Fruit fly (Drosophila melanogaster) whole organism, embryonic: Measurements from ENCODE around the gene puc.

Experiments
- Asciz ChIP-seq: fragments of 200-800 bp; sonication (Bioruptor generic); optimal IDR thresholded peaks from 2 replicates; lab custom pipeline; 2017; ENCODE audit warnings: missing biosample characterization, mild to moderate bottlenecking, missing genetic modification characterization, missing genetic modification reagents
- Atf3 ChIP-seq: fragments of 200-800 bp; sonication (Bioruptor generic); optimal IDR thresholded peaks from 3 replicates; lab custom pipeline; 2016; ENCODE audit warnings: missing biosample characterization, missing genetic modification characterization
- CG11560 ChIP-seq: fragments of 200-800 bp; sonication (Bioruptor generic); IDR thresholded peaks from 3 replicates; pipeline ENCODE4 v1.3.6; 2022; ENCODE audit warnings: missing biosample characterization, missing genetic modification characterization
- CG11696 ChIP-seq: fragments of 200-800 bp; sonication (Bioruptor generic); IDR thresholded peaks from 2 replicates; pipeline ENCODE4 v1.3.6; 2022; ENCODE audit warnings: missing biosample characterization, missing genetic modification characterization
- CG12155 ChIP-seq: fragments of 200-800 bp; sonication (Bioruptor generic); optimal IDR thresholded peaks from 3 replicates; lab custom pipeline; 2016; ENCODE audit warnings: missing biosample characterization, missing genetic modification characterization
- CG12769 ChIP-seq: fragments of 200-800 bp; sonication (Bioruptor generic); optimal IDR thresholded peaks from 2 replicates; lab custom pipeline; 2019; ENCODE audit warnings: missing biosample characterization, mild to moderate bottlenecking, missing genetic modification characterization, moderate library complexity
- CG13287 ChIP-seq: fragments of 200-800 bp; sonication (Bioruptor generic); IDR thresholded peaks from 2 replicates; pipeline ENCODE4 v1.3.6; 2022; ENCODE audit warnings: missing biosample characterization, missing genetic modification characterization; ENCODE audit not compliant: partially characterized antibody
- CG14014 ChIP-seq: fragments of 200-800 bp; sonication (Bioruptor generic); IDR thresholded peaks from 2 replicates; pipeline ENCODE4 v1.3.6; 2022; ENCODE audit warnings: missing biosample characterization, missing genetic modification characterization
- CG16779 ChIP-seq: fragments of 200-800 bp; sonication (Bioruptor generic); IDR thresholded peaks from 2 replicates; pipeline ENCODE4 v1.3.6; 2022; ENCODE audit warnings: missing biosample characterization, missing genetic modification characterization
- CG16813 ChIP-seq: fragments of 200-800 bp; sonication (Bioruptor generic); IDR thresholded peaks from 3 replicates; pipeline ENCODE4 v1.3.6; 2022; ENCODE audit warnings: missing biosample characterization, missing genetic modification characterization; ENCODE audit not compliant: partially characterized antibody
- CG2678 ChIP-seq: fragments of 200-800 bp; sonication (Bioruptor generic); optimal IDR thresholded peaks from 3 replicates; lab custom pipeline; 2019; ENCODE audit warnings: missing biosample characterization, mild to moderate bottlenecking, missing genetic modification characterization, moderate library complexity
- CG32532 ChIP-seq: fragments of 200-800 bp; sonication (Bioruptor generic); IDR thresholded peaks from 2 replicates; pipeline ENCODE4 v1.3.6; 2022; ENCODE audit warnings: missing biosample characterization, missing genetic modification characterization
- CG32772 ChIP-seq: fragments of 200-800 bp; sonication (Bioruptor generic); IDR thresholded peaks from 2 replicates; pipeline ENCODE4 v1.3.6; 2022; ENCODE audit warnings: missing biosample characterization, missing genetic modification characterization
- CG3838 ChIP-seq: fragments of 200-800 bp; sonication (Bioruptor generic); optimal IDR thresholded peaks from 3 replicates; lab custom pipeline; 2016; ENCODE audit warnings: missing biosample characterization, missing genetic modification characterization
- CG4360 ChIP-seq: fragments of 200-800 bp; sonication (Bioruptor generic); IDR thresholded peaks from 2 replicates; pipeline ENCODE4 v1.3.6; 2022; ENCODE audit warnings: missing biosample characterization, missing genetic modification characterization
- CG4730 ChIP-seq: fragments of 200-800 bp; sonication (Bioruptor generic); IDR thresholded peaks from 2 replicates; pipeline ENCODE4 v1.3.6; 2022; ENCODE audit warnings: missing biosample characterization, missing genetic modification characterization
- CG5953 ChIP-seq: fragments of 200-800 bp; sonication (Bioruptor generic); IDR thresholded peaks from 2 replicates; pipeline ENCODE4 v1.3.6; 2022; ENCODE audit warnings: missing biosample characterization, missing genetic modification characterization
- CG7839 ChIP-seq: fragments of 200-800 bp; sonication (Bioruptor generic); optimal IDR thresholded peaks from 3 replicates; lab custom pipeline; 2018; ENCODE audit warnings: missing biosample characterization, mild to moderate bottlenecking, missing genetic modification characterization, moderate library complexity
- Dref ChIP-seq: fragments of 200-800 bp; sonication (Bioruptor generic); IDR thresholded peaks from 2 replicates; pipeline ENCODE4 v1.3.6; 2022; ENCODE audit warnings: missing biosample characterization, missing genetic modification characterization
- Ets97D ChIP-seq: fragments of 200-800 bp; sonication (Bioruptor generic); optimal IDR thresholded peaks from 3 replicates; lab custom pipeline; 2016; ENCODE audit warnings: missing biosample characterization, missing genetic modification characterization
- HHEX ChIP-seq: fragments of 200-800 bp; sonication (Bioruptor generic); optimal IDR thresholded peaks from 3 replicates; lab custom pipeline; 2017; ENCODE audit warnings: missing biosample characterization, mild to moderate bottlenecking, missing genetic modification characterization, missing genetic modification reagents
- HLH3B ChIP-seq: fragments of 200-800 bp; sonication (Bioruptor generic); IDR thresholded peaks from 2 replicates; pipeline ENCODE4 v1.3.6; 2022; ENCODE audit warnings: missing biosample characterization, missing genetic modification characterization
- Hmr ChIP-seq: fragments of 200-800 bp; sonication (Bioruptor generic); optimal IDR thresholded peaks from 3 replicates; lab custom pipeline; 2017; ENCODE audit warnings: mild to moderate bottlenecking, missing biosample characterization, missing genetic modification reagents, missing genetic modification characterization
- MTF-1 ChIP-seq: fragments of 200-800 bp; sonication (Bioruptor generic); optimal IDR thresholded peaks from 2 replicates; lab custom pipeline; 2018; ENCODE audit warnings: missing biosample characterization, mild to moderate bottlenecking, missing genetic modification characterization, borderline replicate concordance
- Max ChIP-seq: fragments of 200-800 bp; sonication (Bioruptor generic); optimal IDR thresholded peaks from 2 replicates; lab custom pipeline; 2016; ENCODE audit warnings: missing biosample characterization, mild to moderate bottlenecking, missing genetic modification characterization
- Meics ChIP-seq: fragments of 200-800 bp; sonication (Bioruptor generic); optimal IDR thresholded peaks from 2 replicates; lab custom pipeline; 2017; ENCODE audit warnings: missing biosample characterization, mild to moderate bottlenecking, missing genetic modification characterization
- Myb ChIP-seq: fragments of 200-800 bp; sonication (Bioruptor generic); optimal IDR thresholded peaks from 2 replicates; lab custom pipeline; 2016; ENCODE audit warnings: missing biosample characterization, missing genetic modification characterization
- NFAT ChIP-seq: fragments of 200-800 bp; sonication (Bioruptor generic); IDR thresholded peaks from 2 replicates; pipeline ENCODE4 v1.3.6; 2022; ENCODE audit warnings: missing biosample characterization, missing genetic modification characterization
- Sox100B ChIP-seq: fragments of 200-800 bp; sonication (Bioruptor generic); optimal IDR thresholded peaks from 3 replicates; lab custom pipeline; 2018; ENCODE audit warnings: missing biosample characterization, mild to moderate bottlenecking, missing genetic modification characterization
- Taf1 ChIP-seq: fragments of 200-800 bp; sonication (Bioruptor generic); IDR thresholded peaks from 2 replicates; pipeline ENCODE4 v1.3.6; 2022; ENCODE audit warnings: missing biosample characterization, missing genetic modification characterization
- ap ChIP-seq: fragments of 200-800 bp; sonication (Bioruptor generic); IDR thresholded peaks from 2 replicates; pipeline ENCODE4 v1.3.6; 2022; ENCODE audit warnings: missing biosample characterization, missing genetic modification characterization
- ase ChIP-seq: fragments of 200-800 bp; sonication (Bioruptor generic); IDR thresholded peaks from 3 replicates; pipeline ENCODE4 v1.3.6; 2022; ENCODE audit warnings: missing biosample characterization, missing genetic modification characterization
- bbx ChIP-seq: fragments of 200-800 bp; sonication (Bioruptor generic); IDR thresholded peaks from 2 replicates; pipeline ENCODE4 v1.3.6; 2022; ENCODE audit warnings: missing biosample characterization, missing genetic modification characterization; ENCODE audit not compliant: partially characterized antibody
- cas ChIP-seq: fragments of 200-800 bp; sonication (Bioruptor generic); IDR thresholded peaks from 2 replicates; pipeline ENCODE4 v1.3.6; 2022; ENCODE audit warnings: missing biosample characterization, missing genetic modification characterization
- dati ChIP-seq: fragments of 200-800 bp; sonication (Bioruptor generic); IDR thresholded peaks from 2 replicates; pipeline ENCODE4 v1.3.6; 2022; ENCODE audit warnings: missing biosample characterization, missing genetic modification characterization
- dmrt11E ChIP-seq: fragments of 200-800 bp; sonication (Bioruptor generic); optimal IDR thresholded peaks from 3 replicates; lab custom pipeline; 2018; ENCODE audit warnings: missing biosample characterization, mild to moderate bottlenecking, missing genetic modification characterization, moderate library complexity
- exex ChIP-seq: fragments of 200-800 bp; sonication (Bioruptor generic); optimal IDR thresholded peaks from 4 replicates; lab custom pipeline; 2018; ENCODE audit warnings: missing biosample characterization, mild to moderate bottlenecking, missing genetic modification characterization, moderate library complexity
- gem ChIP-seq: fragments of 200-800 bp; sonication (Bioruptor generic); optimal IDR thresholded peaks from 2 replicates; lab custom pipeline; 2019; ENCODE audit warnings: missing biosample characterization, mild to moderate bottlenecking, missing genetic modification characterization, moderate library complexity
- lab ChIP-seq: fragments of 200-800 bp; sonication (Bioruptor generic); optimal IDR thresholded peaks from 3 replicates; lab custom pipeline; 2017; ENCODE audit warnings: missing biosample characterization, missing genetic modification characterization, mild to moderate bottlenecking, moderate library complexity, missing genetic modification reagents
- mam ChIP-seq: fragments of 200-800 bp; sonication (Bioruptor generic); optimal IDR thresholded peaks from 3 replicates; lab custom pipeline; 2016; ENCODE audit warnings: missing biosample characterization, missing genetic modification characterization
- nom ChIP-seq: fragments of 200-800 bp; sonication (Bioruptor generic); optimal IDR thresholded peaks from 2 replicates; lab custom pipeline; 2017; ENCODE audit warnings: missing biosample characterization, missing genetic modification characterization, mild to moderate bottlenecking, moderate library complexity, missing genetic modification reagents
- odd ChIP-seq: fragments of 200-800 bp; sonication (Bioruptor generic); optimal IDR thresholded peaks from 2 replicates; lab custom pipeline; 2017; ENCODE audit warnings: missing biosample characterization, mild to moderate bottlenecking, missing genetic modification characterization
- peb ChIP-seq: fragments of 200-800 bp; sonication (Bioruptor generic); IDR thresholded peaks from 2 replicates; pipeline ENCODE4 v1.3.6; 2022; ENCODE audit warnings: missing biosample characterization, missing genetic modification characterization
- phol ChIP-seq: fragments of 200-800 bp; sonication (Bioruptor generic); optimal IDR thresholded peaks from 3 replicates; lab custom pipeline; 2018; ENCODE audit warnings: missing biosample characterization, mild to moderate bottlenecking, missing genetic modification characterization, moderate library complexity
- schlank ChIP-seq: fragments of 200-800 bp; sonication (Bioruptor generic); optimal IDR thresholded peaks from 2 replicates; lab custom pipeline; 2018; ENCODE audit warnings: missing biosample characterization, mild to moderate bottlenecking, missing genetic modification characterization
- slou ChIP-seq: fragments of 200-800 bp; sonication (Bioruptor generic); optimal IDR thresholded peaks from 3 replicates; lab custom pipeline; 2016; ENCODE audit warnings: missing biosample characterization, missing genetic modification characterization
- sug ChIP-seq: fragments of 200-800 bp; optimal IDR thresholded peaks from 2 replicates; lab custom pipeline; 2019; ENCODE audit warnings: missing biosample characterization, mild to moderate bottlenecking, missing genetic modification characterization, moderate library complexity
- unc-4 ChIP-seq: fragments of 200-800 bp; sonication (Bioruptor generic); IDR thresholded peaks from 2 replicates; pipeline ENCODE4 v1.3.6; 2022; ENCODE audit warnings: missing biosample characterization, missing genetic modification characterization; ENCODE audit not compliant: partially characterized antibody
- vvl ChIP-seq: fragments of 200-800 bp; sonication (Bioruptor generic); IDR thresholded peaks from 2 replicates; pipeline ENCODE4 v1.3.6; 2022; ENCODE audit warnings: missing biosample characterization, missing genetic modification characterization
- wek ChIP-seq: fragments of 200-800 bp; sonication (Bioruptor generic); optimal IDR thresholded peaks from 3 replicates; lab custom pipeline; 2018; ENCODE audit warnings: missing biosample characterization, mild to moderate bottlenecking, missing genetic modification characterization, moderate library complexity
- zen2 ChIP-seq: fragments of 200-800 bp; sonication (Bioruptor generic); IDR thresholded peaks from 3 replicates; pipeline ENCODE4 v1.3.6; 2022; ENCODE audit warnings: missing biosample characterization, missing genetic modification characterization; ENCODE audit not compliant: partially characterized antibody

Gene puc

dm6 chr3R:8072635-8073034 lies 32.5 kb upstream of the puc start (continued):
- TF ChIP-seq ap (GFP tag; lab: Robert Waterston, UW): no peak
- TF ChIP-seq CG11696 (GFP tag; lab: Robert Waterston, UW): no peak
- no peak for TF ChIP-seq MTF-1 (GFP tag; lab: Kevin White, UChicago)
- TF ChIP-seq Taf1: 0 out of 2 replicates have a peak, but pooled peaks have one; percentile 24
- TF ChIP-seq CG16813: no peak
- TF ChIP-seq sug (tag; lab: Kevin White, UChicago): no peak
- TF ChIP-seq Sox100B (GFP tag; lab: Kevin White, UChicago): no peak
- TF ChIP-seq CG12769: peak; percentile 34
- TF ChIP-seq CG4730: no peak
- no peak for TF ChIP-seq CG11560 (tag; lab: Robert Waterston, UW)
- TF ChIP-seq Myb (GFP tag; lab: Kevin White, UChicago): no peak
- TF ChIP-seq lab (GFP tag; lab: Kevin White, UChicago): peak; percentile 67
- no peak for TF ChIP-seq bbx (GFP tag; lab: Robert Waterston, UW)
- no peak for TF ChIP-seq Ets97D (GFP tag; lab: Kevin White, UChicago)
- TF ChIP-seq CG7839: peak; percentile 56
- TF ChIP-seq CG16779 (GFP tag; lab: Robert Waterston, UW): no peak
- TF ChIP-seq cas (GFP tag; lab: Robert Waterston, UW): no peak
- no peak for TF ChIP-seq nom (GFP tag; lab: Kevin White, UChicago)
- TF ChIP-seq HLH3B (GFP tag; lab: Robert Waterston, UW): no peak
- TF ChIP-seq dati (GFP tag; lab: Robert Waterston, UW): no peak
- TF ChIP-seq CG5953: no peak
- TF ChIP-seq dmrt11E (tag; lab: Kevin White, UChicago): no peak
- TF ChIP-seq Max (GFP tag; lab: Kevin White, UChicago): no peak
- peak; percentile 33; the same call in 1 of the 2 replicates for TF ChIP-seq CG32532 (GFP tag; lab: Robert Waterston, UW)
- 0 out of 2 replicates have a peak, but pooled peaks have one; percentile 19 for TF ChIP-seq vvl (GFP tag; lab: Robert Waterston, UW)
- TF ChIP-seq peb (GFP tag; lab: Robert Waterston, UW): 0 out of 2 replicates have a peak, but pooled peaks have one; percentile 9
- TF ChIP-seq zen2 (GFP tag; lab: Robert Waterston, UW): no peak
- TF ChIP-seq CG13287 (GFP tag; lab: Robert Waterston, UW): no peak
- no peak for TF ChIP-seq phol (tag; lab: Kevin White, UChicago)
- TF ChIP-seq CG2678 (tag; lab: Kevin White, UChicago): peak; percentile 52
- TF ChIP-seq wek: no peak
- TF ChIP-seq slou (GFP tag; lab: Kevin White, UChicago): no peak
- no peak for TF ChIP-seq Atf3 (GFP tag; lab: Kevin White, UChicago)
- TF ChIP-seq HHEX: no peak
- no peak for TF ChIP-seq CG32772 (GFP tag; lab: Robert Waterston, UW)
- no peak for TF ChIP-seq Dref (GFP tag; lab: Robert Waterston, UW)
- TF ChIP-seq mam (GFP tag; lab: Kevin White, UChicago): peak; percentile 20
- TF ChIP-seq schlank (tag; lab: Kevin White, UChicago): no peak
- TF ChIP-seq exex: no peak
- no peak for TF ChIP-seq CG3838
- TF ChIP-seq NFAT (GFP tag; lab: Robert Waterston, UW): no peak
- TF ChIP-seq CG4360 (GFP tag; lab: Robert Waterston, UW): no peak
- TF ChIP-seq Asciz (GFP tag; lab: Kevin White, UChicago): no peak
- no peak for TF ChIP-seq ase (GFP tag; lab: Robert Waterston, UW)
- peak; percentile 49 for TF ChIP-seq Meics
- peak; percentile 59 for TF ChIP-seq Hmr (GFP tag; lab: Kevin White, UChicago)
- TF ChIP-seq CG14014 (GFP tag; lab: Robert Waterston, UW): peak; percentile 28; the same call in 1 of the 2 replicates
- no peak for TF ChIP-seq CG12155 (GFP tag; lab: Kevin White, UChicago)
- no peak for TF ChIP-seq unc-4
- peak; percentile 57 for TF ChIP-seq gem (tag; lab: Kevin White, UChicago)
- no peak for TF ChIP-seq odd (GFP tag; lab: Kevin White, UChicago)
